Fruit fly (Drosophila melanogaster) whole organism, adult: ENCODE measurements around the gene Bsg.

Experiments
- CG11617 ChIP-seq: fragments of 200-800 bp; sonication (Bioruptor generic); optimal IDR thresholded peaks from 2 replicates; lab custom pipeline; 2017; ENCODE audit warnings: mild to moderate bottlenecking, missing biosample characterization, missing genetic modification reagents, missing genetic modification characterization
- CG5204 ChIP-seq: fragments of 200-800 bp; sonication (Bioruptor generic); optimal IDR thresholded peaks from 2 replicates; lab custom pipeline; 2016; ENCODE audit warnings: missing biosample characterization, missing genetic modification characterization
- Hr96 ChIP-seq: fragments of 200-800 bp; sonication (Bioruptor generic); optimal IDR thresholded peaks from 2 replicates; lab custom pipeline; 2016; ENCODE audit warnings: missing biosample characterization, missing genetic modification characterization
- cic ChIP-seq: fragments of 200-800 bp; sonication (Bioruptor generic); optimal IDR thresholded peaks from 2 replicates; lab custom pipeline; 2017; ENCODE audit warnings: missing biosample characterization, mild to moderate bottlenecking, missing genetic modification characterization, moderate library complexity
- kay ChIP-seq: fragments of 200-800 bp; sonication (Bioruptor generic); peaks from one replicate; lab custom pipeline; 2016; ENCODE audit warnings: missing biosample characterization, missing genetic modification characterization, borderline replicate concordance
- ovo ChIP-seq: fragments of 200-800 bp; sonication (Bioruptor generic); optimal IDR thresholded peaks from 2 replicates; lab custom pipeline; 2016; ENCODE audit warnings: missing biosample characterization, missing genetic modification characterization
- tj ChIP-seq: fragments of 200-800 bp; sonication (Bioruptor generic); optimal IDR thresholded peaks from 3 replicates; lab custom pipeline; 2017; ENCODE audit warnings: missing biosample characterization, mild to moderate bottlenecking, missing genetic modification characterization, moderate library complexity

dm6 chr2L:8087468-8087789, 4.2 kb downstream of the Bsg start:
- TF ChIP-seq tj (GFP tag; lab: Kevin White, UChicago), result no peak
- peak; percentile 10 for TF ChIP-seq CG11617 (GFP tag; lab: Kevin White, UChicago)
- TF ChIP-seq Hr96, result no peak
- no peak for TF ChIP-seq cic
- no peak for TF ChIP-seq ovo (GFP tag; lab: Kevin White, UChicago)
- TF ChIP-seq CG5204 (GFP tag; lab: Kevin White, UChicago), result no peak
- TF ChIP-seq kay (GFP tag; lab: Kevin White, UChicago), result peak; percentile 68
